Worm (Caenorhabditis elegans): ENCODE measurements around the gene Y40C7B.4.

Y40C7B.4 gene

DNA sequence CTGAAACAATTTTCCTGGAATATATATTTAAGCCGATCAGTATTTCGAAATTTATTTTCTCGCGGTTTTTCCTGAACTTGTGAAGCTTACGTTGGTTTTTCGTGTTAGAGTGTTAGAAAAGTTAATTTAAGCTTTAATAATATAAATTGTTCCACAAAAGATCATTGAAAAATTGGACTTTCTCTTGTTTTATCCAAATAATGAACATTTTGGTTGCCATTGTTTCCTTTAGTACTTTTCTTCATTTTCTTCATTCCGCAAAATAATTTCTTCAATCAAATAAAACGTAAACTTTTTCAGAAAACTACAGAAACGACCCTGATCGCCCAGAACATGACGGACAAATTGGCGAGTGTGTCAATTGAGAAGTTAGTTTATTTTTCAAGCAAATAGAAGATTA, 45.8 kb upstream of the Y40C7B.4 start, which contains the start of gene fbxa-120:
Gene fbxa-120, plus strand, starts transcription at position 301 of the 400 bp plus-strand sequence.
- TF ChIP-seq nhr-77 (tag; optimal IDR thresholded peaks at IDR 0.05) (no peak), nhr-48 (tag; optimal IDR thresholded peaks at IDR 0.05) (no peak), dve-1 (tag; optimal IDR thresholded peaks at IDR 0.05; ENCODE audit: insufficient read depth) (no peak), F44E2.7 (GFP tag; IDR thresholded peaks at IDR 0.05) (no peak), F10B5.3 (tag; optimal IDR thresholded peaks at IDR 0.05) (no peak), ceh-62 (tag; optimal IDR thresholded peaks at IDR 0.05) (no peak), mxl-3 (GFP tag; optimal IDR thresholded peaks at IDR 0.05) (no peak), F49E8.2 (tag; optimal IDR thresholded peaks at IDR 0.05; ENCODE audit: borderline replicate concordance) (no peak), spr-3 (GFP tag; optimal IDR thresholded peaks at IDR 0.05) (no peak), zip-2 (tag; optimal IDR thresholded peaks at IDR 0.05) (no peak)

DNA sequence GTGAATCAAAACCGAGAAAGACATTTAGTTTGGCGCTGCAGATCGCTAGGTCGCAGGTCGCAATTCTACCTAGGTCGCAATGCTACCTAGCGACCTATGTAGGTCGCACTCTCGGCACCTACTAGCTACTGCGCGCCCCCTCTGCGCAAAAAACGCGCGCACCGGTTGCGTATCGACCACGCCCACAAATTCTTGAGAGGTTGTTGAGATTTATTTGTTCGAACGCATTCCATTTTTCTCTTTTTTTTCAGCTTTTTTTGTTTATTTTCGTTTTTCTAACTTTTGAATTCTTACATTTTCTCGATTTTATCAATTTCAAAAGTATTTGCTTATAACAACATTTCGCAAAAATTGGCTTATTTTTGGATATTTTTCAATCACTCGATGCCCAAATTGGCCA, 45.3 kb upstream of the Y40C7B.4 start, which contains the start of gene C33E10.10:
Gene C33E10.10, minus strand, starts transcription at position 101 of the 400 bp plus-strand sequence.
- TF ChIP-seq snpc-4 (tag; optimal IDR thresholded peaks at IDR 0.05) (no peak), nhr-77 (tag; optimal IDR thresholded peaks at IDR 0.05) (no peak), F49E8.2 (tag; optimal IDR thresholded peaks at IDR 0.05; ENCODE audit: borderline replicate concordance) (no peak), ctbp-1 (GFP tag; IDR thresholded peaks at IDR 0.05) (no peak), fos-1 (tag; optimal IDR thresholded peaks at IDR 0.05) (no peak), nhr-111 (GFP tag; optimal IDR thresholded peaks at IDR 0.05) (no peak), T20F7.1 (GFP tag; optimal IDR thresholded peaks at IDR 0.05) (no peak), unc-130 (GFP tag; optimal IDR thresholded peaks at IDR 0.05) (no peak), zag-1 (tag; optimal IDR thresholded peaks at IDR 0.05) (no peak)

ce11 chrX:17300735-17301134, 44.1 kb upstream of the Y40C7B.4 start:
- TF ChIP-seq unc-62 (GFP tag; optimal IDR thresholded peaks at IDR 0.05 in 1 of 2) (peak in 1 of 2 experiments; percentile 6), unc-62 (tag; optimal IDR thresholded peaks at IDR 0.05) (no peak), egl-43 (GFP tag; IDR thresholded peaks at IDR 0.05) (peak; percentile 23; the same call in 1 of the 2 replicates), zip-11 (GFP tag; IDR thresholded peaks at IDR 0.05) (no peak), ZK337.2 (GFP tag; IDR thresholded peaks at IDR 0.05) (no peak), fkh-10 (GFP tag; optimal IDR thresholded peaks at IDR 0.05) (no peak)

ce11 chrX:17297408-17297807, 40.8 kb upstream of the Y40C7B.4 start:
- peak in 1 of 2 experiments; percentile 79 for TF ChIP-seq lsy-2 (tag; optimal IDR thresholded peaks at IDR 0.05)
- TF ChIP-seq lin-38 (GFP tag; IDR thresholded peaks at IDR 0.05), result peak; percentile 67
- peak; percentile 16 for TF ChIP-seq hlh-11 (tag; optimal IDR thresholded peaks at IDR 0.05)
- TF ChIP-seq egl-43 (GFP tag; IDR thresholded peaks at IDR 0.05), result no peak

- TF ChIP-seq dmd-6 (GFP tag; IDR thresholded peaks at IDR 0.05) (no peak), lin-1 (GFP tag; IDR thresholded peaks at IDR 0.05) (no peak), jun-1 (tag; optimal IDR thresholded peaks at IDR 0.05) (no peak), cey-2 (tag; optimal IDR thresholded peaks at IDR 0.05; ENCODE audit: borderline replicate concordance, insufficient read depth) (no peak), unc-39 (tag; optimal IDR thresholded peaks at IDR 0.05) (no peak)
These were observed 38.1 kb upstream of the Y40C7B.4 start, which contains the start of gene C33E10.8 for ce11 chrX:17294728-17295127. TSS of gene C33E10.8 (minus strand) at chrX:17294828.

DNA sequence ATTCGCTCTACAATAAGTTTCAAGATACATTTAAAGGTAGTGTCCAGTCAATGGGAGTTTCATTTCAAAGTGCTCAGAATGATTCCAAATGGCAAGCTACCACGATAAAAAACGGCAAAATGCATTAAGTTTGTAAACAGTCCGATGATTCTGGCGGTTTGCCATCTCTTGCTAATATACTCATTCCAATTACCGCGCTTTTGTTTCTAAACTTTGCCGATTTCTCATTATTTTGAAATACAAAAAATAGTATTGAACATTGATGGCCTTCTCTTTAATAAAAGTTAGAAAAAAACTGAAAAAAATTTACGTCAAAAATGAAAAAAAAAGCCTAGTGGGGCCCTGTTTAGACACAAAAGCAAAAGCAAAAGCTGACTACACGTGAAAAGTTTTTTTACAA, 37.4 kb upstream of the Y40C7B.4 start:
- TF ChIP-seq sdz-12 (GFP tag; optimal IDR thresholded peaks at IDR 0.05) (no peak), php-3 (GFP tag; IDR thresholded peaks at IDR 0.05) (no peak), tag-97 (GFP tag; IDR thresholded peaks at IDR 0.05) (no peak), nhr-102 (tag; optimal IDR thresholded peaks at IDR 0.05) (no peak), zip-2 (tag; optimal IDR thresholded peaks at IDR 0.05) (no peak), zfp-2 (tag; optimal IDR thresholded peaks at IDR 0.05) (no peak), ztf-11 (tag; optimal IDR thresholded peaks at IDR 0.05) (no peak), aha-1 (tag) (peak; percentile 91)

All from whole organism, L4 larva.